Worm (Caenorhabditis elegans) whole organism, late embryonic: Measurements from ENCODE around the gene B0547.2.

ENCODE experiments used
- K02D7.2 ChIP-seq: sonication (generic microtip); optimal IDR thresholded peaks from 2 replicates; lab custom pipeline; 2017; ENCODE audit warnings: mild to moderate bottlenecking, missing genetic modification characterization, missing compliant biosample characterization
- ama-1 ChIP-seq: fragments of 150-350 bp; optimal IDR thresholded peaks from 2 replicates; lab custom pipeline; 2014
- ceh-24 ChIP-seq: sonication (generic microtip); optimal IDR thresholded peaks from 2 replicates; lab custom pipeline; 2016; ENCODE audit warnings: mild to moderate bottlenecking, missing genetic modification characterization, missing compliant biosample characterization
- ceh-31 ChIP-seq: sonication (generic microtip); optimal IDR thresholded peaks from 2 replicates; lab custom pipeline; 2016; ENCODE audit warnings: missing genetic modification characterization, missing compliant biosample characterization
- ceh-9 ChIP-seq: sonication (generic microtip); optimal IDR thresholded peaks from 2 replicates; lab custom pipeline; 2016; ENCODE audit warnings: mild to moderate bottlenecking, missing genetic modification characterization, inconsistent platforms, missing compliant biosample characterization
- dmd-4 ChIP-seq: sonication (generic microtip); optimal IDR thresholded peaks from 2 replicates; lab custom pipeline; 2016; ENCODE audit warnings: borderline replicate concordance, missing genetic modification characterization, missing compliant biosample characterization
- gmeb-2 ChIP-seq: sonication (generic microtip); optimal IDR thresholded peaks from 2 replicates; lab custom pipeline; 2016; ENCODE audit warnings: missing genetic modification characterization, inconsistent platforms, missing compliant biosample characterization
- hlh-6 ChIP-seq: sonication (generic microtip); optimal IDR thresholded peaks from 2 replicates; lab custom pipeline; 2016; ENCODE audit warnings: missing genotype, missing genetic modification characterization, missing compliant biosample characterization
- rnt-1 ChIP-seq: sonication (generic microtip); optimal IDR thresholded peaks from 2 replicates; lab custom pipeline; 2016; ENCODE audit warnings: missing genetic modification characterization, missing compliant biosample characterization
- unc-55 ChIP-seq: sonication (generic microtip); optimal IDR thresholded peaks from 2 replicates; lab custom pipeline; 2017; ENCODE audit warnings: missing biosample characterization, missing genetic modification reagents, missing genetic modification characterization

DNA sequence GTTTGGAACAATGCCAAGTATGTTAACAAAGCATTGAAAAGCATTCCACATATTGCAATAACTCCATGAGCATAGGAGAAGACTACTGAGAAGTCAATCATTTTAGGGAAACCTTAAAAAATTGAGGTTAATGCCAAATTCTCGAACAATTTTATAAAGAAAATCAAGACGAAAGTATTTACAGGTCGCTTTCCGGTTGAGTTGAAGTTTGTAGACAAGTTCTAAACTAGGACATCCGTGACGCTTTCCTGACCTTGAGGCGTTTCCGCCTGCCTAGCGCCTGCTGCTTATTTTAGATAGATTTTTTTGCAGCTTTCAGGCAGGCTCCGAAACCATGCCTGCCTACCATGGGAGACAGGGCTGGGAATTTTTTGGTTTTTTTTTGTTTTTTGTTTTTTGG, 10.3 kb upstream of the B0547.2 start, which contains the start of gene srd-13:
- TF ChIP-seq hlh-6 (tag; lab: Kevin White, UChicago) (no peak), dmd-4 (tag; lab: Kevin White, UChicago) (no peak), unc-55 (no peak), ceh-31 (tag; lab: Kevin White, UChicago) (no peak), ama-1 (lab: Kevin White, UChicago) (no peak), rnt-1 (tag; lab: Kevin White, UChicago) (no peak), gmeb-2 (tag; lab: Kevin White, UChicago) (no peak), K02D7.2 (tag; lab: Kevin White, UChicago) (no peak), ceh-24 (tag; lab: Kevin White, UChicago) (no peak), ceh-9 (tag; lab: Kevin White, UChicago) (no peak)
